Worm (Caenorhabditis elegans) whole organism, early embryonic: ENCODE results near the gene pals-38.

Experiments used
- B0310.2 ChIP-seq: sonication (generic microtip); optimal IDR thresholded peaks from 2 replicates; lab custom pipeline; 2016; ENCODE audit warnings: mild to moderate bottlenecking, missing genetic modification characterization, missing compliant biosample characterization
- F13C5.2 ChIP-seq: sonication (generic microtip); optimal IDR thresholded peaks from 2 replicates; lab custom pipeline; 2017; ENCODE audit warnings: mild to moderate bottlenecking, missing genetic modification characterization, inconsistent platforms, missing compliant biosample characterization
- aly-1 ChIP-seq: sonication (generic microtip); optimal IDR thresholded peaks from 2 replicates; lab custom pipeline; 2016; ENCODE audit warnings: missing genetic modification characterization, missing compliant biosample characterization
- ama-1 ChIP-seq: fragments of 150-350 bp; optimal IDR thresholded peaks from 2 replicates; lab custom pipeline; 2014
- ceh-13 ChIP-seq: fragments of 200-800 bp; sonication (Bioruptor generic); optimal IDR thresholded peaks from 2 replicates; lab custom pipeline; 2018; ENCODE audit warnings: mild to moderate bottlenecking, missing genetic modification characterization, missing compliant biosample characterization
- ceh-36 ChIP-seq: sonication (generic microtip); optimal IDR thresholded peaks from 2 replicates; lab custom pipeline; 2016; ENCODE audit warnings: missing genetic modification characterization, inconsistent platforms, missing compliant biosample characterization
- ets-7 ChIP-seq: sonication (generic microtip); optimal IDR thresholded peaks from 2 replicates; lab custom pipeline; 2016; ENCODE audit warnings: missing genotype, missing genetic modification characterization, missing compliant biosample characterization
- flt-1 ChIP-seq: fragments of 200-800 bp; sonication (Bioruptor generic); IDR thresholded peaks from 2 replicates; pipeline ENCODE4 v1.3.6; 2022; ENCODE audit warnings: missing genetic modification characterization, missing compliant biosample characterization
- hmbx-1 ChIP-seq: sonication (generic microtip); optimal IDR thresholded peaks from 2 replicates; lab custom pipeline; 2016; ENCODE audit warnings: mild to moderate bottlenecking, missing genetic modification characterization, missing compliant biosample characterization
- hmg-4 ChIP-seq: fragments of 200-800 bp; sonication (Bioruptor generic); optimal IDR thresholded peaks from 2 replicates; lab custom pipeline; 2018; ENCODE audit warnings: mild to moderate bottlenecking, missing genetic modification characterization, missing compliant biosample characterization
- hnd-1 ChIP-seq: sonication (generic microtip); optimal IDR thresholded peaks from 2 replicates; lab custom pipeline; 2016; ENCODE audit warnings: missing genetic modification characterization, missing compliant biosample characterization
- pes-1 ChIP-seq: fragments of 200-800 bp; sonication (Bioruptor generic); IDR thresholded peaks from 2 replicates; pipeline ENCODE4 v1.3.6; 2022; ENCODE audit warnings: missing genetic modification reagents, missing genetic modification characterization, missing compliant biosample characterization
- scrt-1 ChIP-seq: fragments of 200-800 bp; sonication (Bioruptor generic); IDR thresholded peaks from 2 replicates; pipeline ENCODE4 v1.3.6; 2022; ENCODE audit warnings: missing genetic modification characterization, missing compliant biosample characterization
- sea-1 ChIP-seq: fragments of 200-800 bp; sonication (Bioruptor generic); conservative IDR thresholded peaks from 2 replicates; pipeline ENCODE4 v1.3.6; 2022; ENCODE audit warnings: missing genetic modification characterization, missing compliant biosample characterization
- tbx-11 ChIP-seq: fragments of 200-800 bp; sonication (Bioruptor generic); IDR thresholded peaks from 2 replicates; pipeline ENCODE4 v1.3.6; 2022; ENCODE audit warnings: missing genetic modification characterization, missing compliant biosample characterization
- tbx-37 ChIP-seq: fragments of 200-800 bp; sonication (Bioruptor generic); conservative IDR thresholded peaks from 2 replicates; pipeline ENCODE4 v1.3.6; 2022; ENCODE audit warnings: missing genetic modification reagents, missing genetic modification characterization, missing compliant biosample characterization
- tra-4 ChIP-seq: sonication (generic microtip); optimal IDR thresholded peaks from 2 replicates; lab custom pipeline; 2017; ENCODE audit warnings: missing genetic modification characterization, missing compliant biosample characterization

Gene pals-38

ce11 chrV:12455695-12456094 lies 8.9 kb upstream of the pals-38 start:
- no peak for TF ChIP-seq aly-1
- no peak for TF ChIP-seq sea-1 (GFP tag; lab: Robert Waterston, UW)
- TF ChIP-seq pes-1 = no peak
- TF ChIP-seq B0310.2 (tag; lab: Kevin White, UChicago) = no peak
- no peak for TF ChIP-seq hmg-4
- no peak for TF ChIP-seq hnd-1
- no peak for TF ChIP-seq hmbx-1 (tag; lab: Kevin White, UChicago)
- TF ChIP-seq tra-4 (tag; lab: Kevin White, UChicago) = no peak
- no peak for TF ChIP-seq scrt-1 (GFP tag; lab: Robert Waterston, UW)
- TF ChIP-seq tbx-11 (GFP tag; lab: Robert Waterston, UW) = no peak
- no peak for TF ChIP-seq ama-1 (lab: Kevin White, UChicago)
- no peak for TF ChIP-seq flt-1 (GFP tag; lab: Robert Waterston, UW)
- TF ChIP-seq ceh-13 (GFP tag; lab: Kevin White, UChicago) = no peak

DNA sequence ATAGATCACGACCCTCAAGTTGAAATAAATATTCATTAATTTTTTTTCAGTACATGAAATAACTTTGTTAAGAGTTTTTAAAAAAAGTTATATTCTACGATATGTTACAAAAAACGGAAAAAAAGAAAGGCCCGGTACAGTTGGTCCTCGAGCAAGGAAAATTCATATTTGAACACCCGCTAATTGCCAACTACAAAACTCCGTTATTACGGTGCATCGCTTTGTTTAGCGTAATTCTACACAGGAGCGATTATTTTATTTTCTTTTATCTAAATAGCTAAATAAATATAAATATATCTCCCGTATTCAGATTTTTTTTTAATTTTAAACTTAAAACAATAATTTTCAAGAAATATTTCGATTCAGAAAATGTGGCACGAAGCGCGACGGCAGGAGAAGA lies 3.6 kb upstream of the pals-38 start, which contains the start of gene F28C1.1:
F28C1.1 (plus strand) TSS at position 365 of the 400 bp plus-strand sequence.
- no peak for TF ChIP-seq ceh-13 (GFP tag; lab: Kevin White, UChicago)
- TF ChIP-seq F13C5.2 (tag; lab: Kevin White, UChicago) = peak; percentile 17

DNA sequence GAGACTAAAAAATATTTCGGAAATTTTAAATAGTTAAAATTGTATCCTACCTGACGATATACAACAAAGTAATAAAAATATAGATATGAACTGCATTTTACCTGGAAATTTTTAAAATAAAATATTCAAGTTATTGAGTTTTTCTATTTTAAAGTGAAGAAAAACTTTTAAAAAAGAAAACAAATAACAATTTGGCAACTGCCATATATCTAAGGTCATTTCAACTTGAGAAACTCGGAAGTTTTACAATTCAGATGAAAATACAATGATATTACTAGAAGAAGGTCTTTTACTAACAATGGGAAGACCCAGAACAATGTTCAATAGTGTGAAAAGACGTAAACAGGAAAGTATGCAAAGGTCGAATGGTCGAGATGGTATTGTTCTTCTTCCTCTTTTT lies 3.1 kb upstream of the pals-38 start, which contains the start of gene C54D10.10:
C54D10.10 (minus strand) TSS at position 101 of the 400 bp plus-strand sequence.
- TF ChIP-seq ceh-36 (no peak), hmbx-1 (tag; lab: Kevin White, UChicago) (no peak), tbx-11 (GFP tag; lab: Robert Waterston, UW) (no peak), ets-7 (tag; lab: Kevin White, UChicago) (no peak), sea-1 (GFP tag; lab: Robert Waterston, UW) (no peak), tbx-37 (no peak)

ce11 chrV:12443754-12444153 lies 3.0 kb downstream of the pals-38 start, which contains the start of gene pals-39:
pals-39 (minus strand) TSS chrV:12443854.
- TF ChIP-seq F13C5.2 (tag; lab: Kevin White, UChicago) (no peak), sea-1 (GFP tag; lab: Robert Waterston, UW) (no peak), ceh-36 (no peak), scrt-1 (GFP tag; lab: Robert Waterston, UW) (no peak), aly-1 (no peak), ets-7 (tag; lab: Kevin White, UChicago) (no peak), hnd-1 (no peak), hmg-4 (no peak), ama-1 (lab: Kevin White, UChicago) (no peak), B0310.2 (tag; lab: Kevin White, UChicago) (no peak), tbx-37 (no peak), ceh-13 (GFP tag; lab: Kevin White, UChicago) (no peak), hmbx-1 (tag; lab: Kevin White, UChicago) (no peak), flt-1 (GFP tag; lab: Robert Waterston, UW) (no peak), pes-1 (no peak)

- TF ChIP-seq tbx-37 (no peak), tra-4 (tag; lab: Kevin White, UChicago) (no peak), B0310.2 (tag; lab: Kevin White, UChicago) (no peak), ceh-13 (GFP tag; lab: Kevin White, UChicago) (no peak), hnd-1 (no peak), tbx-11 (GFP tag; lab: Robert Waterston, UW) (no peak), scrt-1 (GFP tag; lab: Robert Waterston, UW) (no peak), flt-1 (GFP tag; lab: Robert Waterston, UW) (no peak), ceh-36 (no peak)
These were observed 5.4 kb downstream of the pals-38 start, which contains the start of gene pals-37 for ce11 chrV:12441420-12441819. pals-37 (minus strand) TSS chrV:12441520.

ce11 chrV:12433717-12434116 lies 13.1 kb downstream of the pals-38 start, which contains the start of gene srh-25:
srh-25 (minus strand) TSS chrV:12433817.
- no peak for TF ChIP-seq hnd-1
- TF ChIP-seq scrt-1 (GFP tag; lab: Robert Waterston, UW) = no peak

- TF ChIP-seq tbx-37 (no peak), hnd-1 (no peak), pes-1 (no peak), ets-7 (tag; lab: Kevin White, UChicago) (no peak), flt-1 (GFP tag; lab: Robert Waterston, UW) (no peak), tra-4 (tag; lab: Kevin White, UChicago) (no peak), tbx-11 (GFP tag; lab: Robert Waterston, UW) (no peak), F13C5.2 (tag; lab: Kevin White, UChicago) (no peak), ceh-36 (no peak), ceh-13 (GFP tag; lab: Kevin White, UChicago) (no peak), ama-1 (lab: Kevin White, UChicago) (no peak), hmbx-1 (tag; lab: Kevin White, UChicago) (no peak), sea-1 (GFP tag; lab: Robert Waterston, UW) (no peak), hmg-4 (no peak), scrt-1 (GFP tag; lab: Robert Waterston, UW) (no peak), aly-1 (no peak), B0310.2 (tag; lab: Kevin White, UChicago) (no peak)
These were observed 13.7 kb downstream of the pals-38 start for ce11 chrV:12433105-12433504.

- TF ChIP-seq hmbx-1 (tag; lab: Kevin White, UChicago) (no peak), ceh-36 (no peak), hnd-1 (no peak), tbx-37 (no peak), tbx-11 (GFP tag; lab: Robert Waterston, UW) (no peak), sea-1 (GFP tag; lab: Robert Waterston, UW) (no peak), B0310.2 (tag; lab: Kevin White, UChicago) (no peak), pes-1 (no peak), ama-1 (lab: Kevin White, UChicago) (no peak), F13C5.2 (tag; lab: Kevin White, UChicago) (no peak), ceh-13 (GFP tag; lab: Kevin White, UChicago) (no peak), flt-1 (GFP tag; lab: Robert Waterston, UW) (no peak), aly-1 (no peak), scrt-1 (GFP tag; lab: Robert Waterston, UW) (no peak), ets-7 (tag; lab: Kevin White, UChicago) (no peak), tra-4 (tag; lab: Kevin White, UChicago) (no peak), hmg-4 (no peak)
These were observed 14.7 kb downstream of the pals-38 start, which contains the start of gene C54D10.13 for ce11 chrV:12432111-12432510. C54D10.13 (minus strand) TSS chrV:12432289.
